Fruit fly (Drosophila melanogaster): ENCODE measurements around the gene CG43348.

Gene CG43348

dm6 chr2L:1169867-1170415 lies 29.3 kb upstream of the CG43348 start, which contains the start of the genes CG31922 and Plap (continued):
- no peak for TF ChIP-seq CG1832 (GFP tag; optimal IDR thresholded peaks at IDR 0.05)
- no peak for TF ChIP-seq CG31388 (GFP tag; optimal IDR thresholded peaks at IDR 0.05)
- TF ChIP-seq dm (GFP tag; optimal IDR thresholded peaks at IDR 0.05), result peak; percentile 38
- TF ChIP-seq CG10654 (GFP tag; optimal IDR thresholded peaks at IDR 0.05), result peak; percentile 50
- TF ChIP-seq Xbp1 (GFP tag; optimal IDR thresholded peaks at IDR 0.05), result peak; percentile 73
- TF ChIP-seq CG4328 (GFP tag; optimal IDR thresholded peaks at IDR 0.05), result peak; percentile 55
- no peak for TF ChIP-seq tup (GFP tag; optimal IDR thresholded peaks at IDR 0.05)
- TF ChIP-seq CG8359 (GFP tag; optimal IDR thresholded peaks at IDR 0.05; ENCODE audit: borderline replicate concordance), result no peak
- TF ChIP-seq CG3163 (GFP tag; optimal IDR thresholded peaks at IDR 0.05), result peak; percentile 10
- TF ChIP-seq CG17829 (tag; optimal IDR thresholded peaks at IDR 0.05), result peak; percentile 80
- peak; percentile 91 for TF ChIP-seq inv (GFP tag; IDR thresholded peaks at IDR 0.05; ENCODE audit: partially characterized antibody)
- TF ChIP-seq CG13775 (GFP tag; optimal IDR thresholded peaks at IDR 0.05), result peak; percentile 80
- peak; percentile 93 for TF ChIP-seq hbn (GFP tag; IDR thresholded peaks at IDR 0.05; ENCODE audit: partially characterized antibody)
- TF ChIP-seq CG18476 (GFP tag; optimal IDR thresholded peaks at IDR 0.05), result peak; percentile 69
- TF ChIP-seq NFAT (GFP tag; IDR thresholded peaks at IDR 0.05), result 0 out of 2 replicates have a peak, but pooled peaks have one; percentile 30
- peak; percentile 72 for TF ChIP-seq Xrp1 (GFP tag; IDR thresholded peaks at IDR 0.05)
- TF ChIP-seq CG9609 (GFP tag; optimal IDR thresholded peaks at IDR 0.05), result peak; percentile 27
- peak; percentile 83 for TF ChIP-seq CG15514 (GFP tag; optimal IDR thresholded peaks at IDR 0.05)
- TF ChIP-seq ap (GFP tag; IDR thresholded peaks at IDR 0.05), result 0 out of 2 replicates have a peak, but pooled peaks have one; percentile 4
- peak; percentile 53 for TF ChIP-seq ato (GFP tag; IDR thresholded peaks at IDR 0.05; ENCODE audit: partially characterized antibody)
- no peak for TF ChIP-seq CG11695 (GFP tag; IDR thresholded peaks at IDR 0.05)
- TF ChIP-seq ewg (GFP tag; optimal IDR thresholded peaks at IDR 0.05), result no peak
- TF ChIP-seq CG10462 (GFP tag; optimal IDR thresholded peaks at IDR 0.05), result peak; percentile 38
- peak; percentile 37 for TF ChIP-seq ab (GFP tag; optimal IDR thresholded peaks at IDR 0.05)
- peak; percentile 74 for TF ChIP-seq CG2116 (GFP tag; optimal IDR thresholded peaks at IDR 0.05)
- peak; percentile 32 for TF ChIP-seq CrebB (tag; optimal IDR thresholded peaks at IDR 0.05)
- TF ChIP-seq zen (tag; optimal IDR thresholded peaks at IDR 0.05), result peak; percentile 37
- TF ChIP-seq sqz (GFP tag; optimal IDR thresholded peaks at IDR 0.05), result no peak
- TF ChIP-seq pho (GFP tag; optimal IDR thresholded peaks at IDR 0.05), result peak; percentile 81
- TF ChIP-seq Oli (tag; optimal IDR thresholded peaks at IDR 0.05), result peak; percentile 51
- no peak for TF ChIP-seq CG11723 (GFP tag; optimal IDR thresholded peaks at IDR 0.05)
- peak; percentile 79 for TF ChIP-seq HLH4C (GFP tag; IDR thresholded peaks at IDR 0.05; ENCODE audit: partially characterized antibody)
- TF ChIP-seq vnd (GFP tag; IDR thresholded peaks at IDR 0.05; ENCODE audit: partially characterized antibody), result peak; percentile 91
- TF ChIP-seq lbe (GFP tag; optimal IDR thresholded peaks at IDR 0.05), result peak; percentile 71
- peak; percentile 47 for TF ChIP-seq CG13123 (GFP tag; optimal IDR thresholded peaks at IDR 0.05)
- peak; percentile 65 for TF ChIP-seq al (GFP tag; IDR thresholded peaks at IDR 0.05)
- peak; percentile 26; the same call in 1 of the 2 replicates for TF ChIP-seq danr (GFP tag; IDR thresholded peaks at IDR 0.05)
- peak; percentile 31 for TF ChIP-seq disco-r (GFP tag; optimal IDR thresholded peaks at IDR 0.05)
- peak; percentile 73 for TF ChIP-seq HmgZ (tag; optimal IDR thresholded peaks at IDR 0.05)
- TF ChIP-seq nerfin-2 (GFP tag; IDR thresholded peaks at IDR 0.05; ENCODE audit: partially characterized antibody), result peak; percentile 81
- peak; percentile 25; the same call in 1 of the 2 replicates for TF ChIP-seq vvl (GFP tag; IDR thresholded peaks at IDR 0.05)
- peak; percentile 75 for TF ChIP-seq HLH54F (GFP tag; optimal IDR thresholded peaks at IDR 0.05)
- TF ChIP-seq CG17568 (GFP tag; optimal IDR thresholded peaks at IDR 0.05), result no peak
- TF ChIP-seq CG8089 (GFP tag; optimal IDR thresholded peaks at IDR 0.05), result no peak
- no peak for TF ChIP-seq bigmax (GFP tag; optimal IDR thresholded peaks at IDR 0.05)
- peak; percentile 77 for TF ChIP-seq CG17361 (GFP tag; IDR thresholded peaks at IDR 0.05)
- peak; percentile 60 for TF ChIP-seq CG32532 (GFP tag; IDR thresholded peaks at IDR 0.05)
- TF ChIP-seq Myb (GFP tag; optimal IDR thresholded peaks at IDR 0.05), result peak; percentile 85
- no peak for TF ChIP-seq dmrt99B (tag; optimal IDR thresholded peaks at IDR 0.05)

All from whole organism, embryonic.